Worm (Caenorhabditis elegans) whole organism, L1 larva: ENCODE measurements around the gene pfut-1.

Experiments
- dsc-1 ChIP-seq: sonication (generic microtip); optimal IDR thresholded peaks from 2 replicates; lab custom pipeline; 2016; ENCODE audit warnings: mild to moderate bottlenecking, missing genetic modification characterization, missing compliant biosample characterization
- fkh-8 ChIP-seq: sonication (generic microtip); optimal IDR thresholded peaks from 2 replicates; lab custom pipeline; 2016; ENCODE audit warnings: mild to moderate bottlenecking, missing genetic modification characterization, missing compliant biosample characterization

The pfut-1 gene

DNA sequence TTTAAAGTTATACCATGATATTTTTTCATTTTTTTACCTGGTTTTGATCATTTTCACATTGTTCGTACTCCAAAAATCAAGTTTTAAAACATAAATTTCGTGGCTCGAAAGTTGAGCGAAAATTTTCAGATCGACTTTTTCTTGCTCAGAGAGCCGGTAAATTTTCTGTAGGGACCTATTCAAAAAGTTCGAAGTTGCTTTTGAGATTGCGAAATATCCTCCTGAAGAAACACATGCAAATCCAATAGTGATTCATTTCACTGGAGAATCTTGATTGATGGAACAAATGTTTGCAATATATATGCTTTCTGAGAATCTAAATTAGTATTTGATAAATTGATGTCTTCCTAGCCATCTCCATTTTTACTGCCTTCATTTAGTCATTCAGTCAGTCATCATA lies 51.1 kb downstream of the pfut-1 start:
- TF ChIP-seq dsc-1 (tag; lab: Kevin White, UChicago): peak; percentile 24
- no peak for TF ChIP-seq fkh-8 (tag; lab: Kevin White, UChicago)
